Fruit fly (Drosophila melanogaster): ENCODE results near the gene Cyp9f3.
A peak's percentile ranks its signal among the peaks of the same experiment; 100 is the strongest.

DNA sequence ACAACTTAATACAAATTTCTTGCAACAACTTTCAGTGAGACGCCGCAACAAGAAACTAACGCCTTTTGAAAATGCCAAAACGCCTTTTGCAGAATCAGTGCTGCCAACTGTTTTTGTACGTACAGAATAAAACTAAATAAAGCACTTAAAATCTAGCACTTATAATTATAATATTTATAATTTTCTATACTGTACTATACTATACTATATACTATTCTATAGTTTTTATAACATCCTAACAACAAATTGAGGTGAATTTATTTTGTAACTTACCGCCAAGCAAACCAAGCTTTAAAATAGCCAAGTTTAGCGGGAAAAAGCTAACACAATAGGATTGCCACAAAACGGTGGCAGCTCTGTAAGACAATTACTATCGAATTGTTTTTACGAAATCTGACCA, 35.0 kb upstream of the Cyp9f3 start, which contains the start of the genes Aos1 and Srlp:
- TF ChIP-seq kay (GFP tag; ENCODE audit: borderline replicate concordance) (no peak), cic (GFP tag; optimal IDR thresholded peaks at IDR 0.05) (peak; percentile 7), CG11617 (GFP tag; optimal IDR thresholded peaks at IDR 0.05) (peak; percentile 72), Hr96 (GFP tag; optimal IDR thresholded peaks at IDR 0.05) (no peak), CG14711 (tag; optimal IDR thresholded peaks at IDR 0.05) (peak; percentile 91)
